Fruit fly (Drosophila melanogaster): ENCODE data around the gene CG42353.

Gene CG42353

DNA sequence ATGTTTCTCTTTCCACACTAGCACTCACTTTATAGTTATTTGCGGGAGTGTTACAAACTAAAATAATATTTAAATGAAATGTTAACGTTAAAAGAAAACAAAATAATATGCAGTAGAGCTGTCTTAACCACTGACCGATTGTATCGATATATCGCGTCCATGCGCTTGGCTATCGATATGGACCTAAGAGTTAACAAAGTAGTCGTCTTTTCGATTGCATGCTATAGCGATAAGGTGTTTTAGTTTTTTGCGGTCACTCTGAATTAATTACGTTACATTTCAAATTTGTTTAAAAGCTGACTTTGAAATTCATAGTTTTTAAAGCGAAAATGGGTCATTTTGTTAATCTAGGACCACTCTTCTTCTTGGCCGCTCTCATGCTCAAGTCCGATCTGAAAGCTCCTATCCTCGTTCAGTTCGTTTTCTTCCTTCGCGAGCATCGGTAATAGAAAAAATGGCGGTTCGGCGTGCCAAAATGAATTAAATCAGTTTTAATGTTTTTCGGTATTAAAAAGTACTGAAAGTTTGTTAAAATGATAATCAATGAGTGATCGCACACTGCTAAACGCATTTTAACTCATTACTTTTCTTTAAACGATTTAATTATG is 31.3 kb downstream of the CG42353 start, which contains the start of gene Nipsnap (continued):
- TF ChIP-seq cad (GFP tag; optimal IDR thresholded peaks at IDR 0.05) (no peak), gsb (GFP tag; IDR thresholded peaks at IDR 0.05) (no peak), amos (GFP tag; IDR thresholded peaks at IDR 0.05; ENCODE audit: partially characterized antibody) (peak; percentile 98), CG14710 (tag; optimal IDR thresholded peaks at IDR 0.05) (peak; percentile 29), ash1 (GFP tag; optimal IDR thresholded peaks at IDR 0.05) (no peak), CG4617 (GFP tag; optimal IDR thresholded peaks at IDR 0.05; ENCODE audit: borderline replicate concordance) (peak; percentile 40), sug (tag; optimal IDR thresholded peaks at IDR 0.05) (peak; percentile 8), seq (GFP tag; IDR thresholded peaks at IDR 0.05) (no peak), Atf6 (GFP tag; IDR thresholded peaks at IDR 0.05) (no peak), nau (GFP tag; optimal IDR thresholded peaks at IDR 0.05) (no peak), pros (GFP tag; optimal IDR thresholded peaks at IDR 0.05) (no peak), fd64A (GFP tag; optimal IDR thresholded peaks at IDR 0.05) (no peak), Poxn (GFP tag; IDR thresholded peaks at IDR 0.05) (no peak), ERR (GFP tag; optimal IDR thresholded peaks at IDR 0.05) (no peak), CG17829 (tag; optimal IDR thresholded peaks at IDR 0.05) (peak; percentile 20), CG5953 (GFP tag; IDR thresholded peaks at IDR 0.05) (no peak), CG13123 (GFP tag; optimal IDR thresholded peaks at IDR 0.05) (peak; percentile 4), Mad (GFP tag; optimal IDR thresholded peaks at IDR 0.05) (no peak), NC2α (GFP tag; optimal IDR thresholded peaks at IDR 0.05) (no peak), shn (GFP tag; optimal IDR thresholded peaks at IDR 0.05) (no peak)

- TF ChIP-seq crp (GFP tag; optimal IDR thresholded peaks at IDR 0.05) (peak in 1 of 2 experiments; percentile 27), CG31224 (GFP tag; IDR thresholded peaks at IDR 0.05) (no peak), Med (GFP tag) (peak; percentile 3), MESR4 (GFP tag; optimal IDR thresholded peaks at IDR 0.05) (peak; percentile 29), Pdp1 (GFP tag; optimal IDR thresholded peaks at IDR 0.05) (peak in 1 of 2 experiments; percentile 57), tin (GFP tag; optimal IDR thresholded peaks at IDR 0.05) (no peak), pros (GFP tag; optimal IDR thresholded peaks at IDR 0.05) (no peak), Sox102F (GFP tag; optimal IDR thresholded peaks at IDR 0.05) (no peak), oc (tag; optimal IDR thresholded peaks at IDR 0.05) (no peak), BEAF-32 (GFP tag; optimal IDR thresholded peaks at IDR 0.05) (no peak), CG16815 (GFP tag; optimal IDR thresholded peaks at IDR 0.05) (no peak), Gug (GFP tag; IDR thresholded peaks at IDR 0.05) (no peak), ERR (GFP tag; optimal IDR thresholded peaks at IDR 0.05) (peak; percentile 49), row (GFP tag; IDR thresholded peaks at IDR 0.05) (peak; percentile 55; the same call in 1 of the 3 replicates), trem (tag; optimal IDR thresholded peaks at IDR 0.05) (no peak), CG10959 (GFP tag; IDR thresholded peaks at IDR 0.05) (no peak), TFAM (GFP tag; optimal IDR thresholded peaks at IDR 0.05) (no peak), eve (GFP tag; optimal IDR thresholded peaks at IDR 0.05) (peak in 1 of 2 experiments; percentile 58), nmo (GFP tag; optimal IDR thresholded peaks at IDR 0.05) (no peak), chn (GFP tag; optimal IDR thresholded peaks at IDR 0.05) (no peak), tll (GFP tag; optimal IDR thresholded peaks at IDR 0.05) (peak in 1 of 2 experiments; percentile 64), da (GFP tag; optimal IDR thresholded peaks at IDR 0.05) (no peak), ap (GFP tag; IDR thresholded peaks at IDR 0.05) (no peak), HLH3B (GFP tag; IDR thresholded peaks at IDR 0.05) (no peak), Sry-β (GFP tag; optimal IDR thresholded peaks at IDR 0.05) (peak; percentile 78), CG6791 (GFP tag; IDR thresholded peaks at IDR 0.05; ENCODE audit: partially characterized antibody) (no peak), NfI (GFP tag; optimal IDR thresholded peaks at IDR 0.05) (no peak), p53 (GFP tag; optimal IDR thresholded peaks at IDR 0.05) (no peak)
Measured at dm6 chrX:16072658-16073374, 31.9 kb downstream of the CG42353 start.
